Worm (Caenorhabditis elegans) whole organism, L4 larva: ENCODE data around the gene B0546.3.

Source experiments
- D1046.2 ChIP-seq: fragments of 200-800 bp; sonication (Bioruptor generic); IDR thresholded peaks from 2 replicates; pipeline ENCODE4 v1.3.6; 2022; ENCODE audit warnings: missing genetic modification characterization, missing compliant biosample characterization
- T20F7.1 ChIP-seq: fragments of 200-800 bp; sonication (Bioruptor generic); optimal IDR thresholded peaks from 2 replicates; lab custom pipeline; 2018; ENCODE audit warnings: mild to moderate bottlenecking, missing genetic modification characterization, missing compliant biosample characterization
- Y105C5A.15 ChIP-seq: fragments of 200-800 bp; sonication (Bioruptor generic); IDR thresholded peaks from 2 replicates; pipeline ENCODE4 v1.3.6; 2022; ENCODE audit warnings: missing genetic modification characterization, missing compliant biosample characterization
- Y75B8A.6 ChIP-seq: fragments of 200-800 bp; sonication (Bioruptor generic); IDR thresholded peaks from 2 replicates; pipeline ENCODE4 v1.3.6; 2022; ENCODE audit warnings: missing genetic modification reagents, missing genetic modification characterization, missing compliant biosample characterization
- ZK337.2 ChIP-seq: fragments of 200-800 bp; sonication (Bioruptor generic); IDR thresholded peaks from 2 replicates; pipeline ENCODE4 v1.3.6; 2022; ENCODE audit warnings: missing genetic modification reagents, missing genetic modification characterization, missing compliant biosample characterization
- arid-1 ChIP-seq: fragments of 200-800 bp; sonication (Bioruptor generic); conservative IDR thresholded peaks from 2 replicates; pipeline ENCODE4 v1.3.6; 2022; ENCODE audit warnings: missing genetic modification reagents, missing genetic modification characterization, missing compliant biosample characterization
- attf-4 ChIP-seq: sonication (generic microtip); optimal IDR thresholded peaks from 3 replicates; lab custom pipeline; 2017; ENCODE audit warnings: missing biosample characterization, missing genetic modification characterization
- ceh-32 ChIP-seq: sonication (generic microtip); optimal IDR thresholded peaks from 2 replicates; lab custom pipeline; 2016; ENCODE audit warnings: mild to moderate bottlenecking, missing genetic modification characterization, missing compliant biosample characterization; ENCODE audit not compliant: poor library complexity
- ceh-62 ChIP-seq: sonication (generic microtip); optimal IDR thresholded peaks from 2 replicates; lab custom pipeline; 2017; ENCODE audit warnings: missing biosample characterization, missing genetic modification characterization
- daf-12 ChIP-seq: fragments of 150-350 bp; optimal IDR thresholded peaks from 2 replicates; lab custom pipeline; 2014; ENCODE audit warnings: missing biosample characterization, missing genetic modification reagents, missing genetic modification characterization
- daf-19 ChIP-seq: fragments of 200-800 bp; sonication (Bioruptor generic); conservative IDR thresholded peaks from 2 replicates; pipeline ENCODE4 v1.3.6; 2022; ENCODE audit warnings: missing genetic modification characterization, missing compliant biosample characterization
- dmd-8 ChIP-seq: fragments of 200-800 bp; sonication (Bioruptor generic); IDR thresholded peaks from 2 replicates; pipeline ENCODE4 v1.3.6; 2022; ENCODE audit warnings: missing genetic modification characterization, missing compliant biosample characterization
- dmd-9 ChIP-seq: fragments of 200-800 bp; sonication (Bioruptor generic); IDR thresholded peaks from 2 replicates; pipeline ENCODE4 v1.3.6; 2022; ENCODE audit warnings: missing genetic modification reagents, missing genetic modification characterization, missing compliant biosample characterization
- dpl-1 ChIP-seq: fragments of 150-350 bp; optimal IDR thresholded peaks from 2 replicates; lab custom pipeline; 2014; ENCODE audit warnings: missing biosample characterization, missing genetic modification reagents, missing genetic modification characterization
- duxl-1 ChIP-seq: sonication (generic microtip); optimal IDR thresholded peaks from 2 replicates; lab custom pipeline; 2016; ENCODE audit warnings: mild to moderate bottlenecking, missing genetic modification characterization, moderate library complexity, missing compliant biosample characterization; ENCODE audit not compliant: poor library complexity
- egl-27 ChIP-seq: sonication (generic microtip); optimal IDR thresholded peaks from 3 replicates; lab custom pipeline; 2017; ENCODE audit warnings: missing biosample characterization, missing genetic modification reagents, missing genetic modification characterization
- fkh-10 ChIP-seq: fragments of 150-350 bp; optimal IDR thresholded peaks from 2 replicates; lab custom pipeline; 2014; ENCODE audit warnings: missing biosample characterization, missing genetic modification reagents, missing genetic modification characterization
- fos-1 ChIP-seq: fragments of 150-350 bp; optimal IDR thresholded peaks from 2 replicates; lab custom pipeline; 2014; ENCODE audit warnings: missing biosample characterization, missing genetic modification characterization
- hif-1 ChIP-seq, 2 experiments: sonication (generic microtip); optimal IDR thresholded peaks; 2 replicates each; lab custom pipeline; 2016 to 2017; ENCODE audit warnings: missing compliant biosample characterization in 2 of 2, missing genetic modification characterization in 2 of 2, missing genetic modification reagents in 2 of 2, missing genotype in 2 of 2, mild to moderate bottlenecking in 1 of 2
- hlh-11 ChIP-seq: fragments of 200-800 bp; sonication (Bioruptor generic); optimal IDR thresholded peaks from 2 replicates; lab custom pipeline; 2018; ENCODE audit warnings: mild to moderate bottlenecking, missing genetic modification characterization, missing compliant biosample characterization
- hlh-30 ChIP-seq: sonication (generic microtip); optimal IDR thresholded peaks from 2 replicates; lab custom pipeline; 2017; ENCODE audit warnings: antibody characterized with exemption, mild to moderate bottlenecking, missing genetic modification characterization, missing compliant biosample characterization; ENCODE audit not compliant: insufficient read depth
- hmg-1.1 ChIP-seq: fragments of 200-800 bp; sonication (Bioruptor generic); IDR thresholded peaks from 2 replicates; pipeline ENCODE4 v1.3.6; 2022; ENCODE audit warnings: missing genetic modification reagents, missing genetic modification characterization, missing compliant biosample characterization
- lin-13 ChIP-seq: fragments of 150-350 bp; optimal IDR thresholded peaks from 2 replicates; lab custom pipeline; 2014; ENCODE audit warnings: missing biosample characterization, missing genetic modification reagents, missing genetic modification characterization
- lin-15B ChIP-seq: fragments of 150-350 bp; sonication (generic microtip); optimal IDR thresholded peaks from 3 replicates; lab custom pipeline; 2014; ENCODE audit warnings: missing biosample characterization, missing genetic modification characterization
- lin-38 ChIP-seq: fragments of 200-800 bp; sonication (Bioruptor generic); IDR thresholded peaks from 2 replicates; pipeline ENCODE4 v1.3.6; 2022; ENCODE audit warnings: missing genetic modification reagents, missing genetic modification characterization, missing compliant biosample characterization
- lsy-2 ChIP-seq, 2 experiments: fragments of 150-350 bp in 1 of 2; sonication (generic microtip) in 1 of 2; optimal IDR thresholded peaks; 2 replicates each; lab custom pipeline; 2014 to 2017; ENCODE audit warnings: missing biosample characterization in 2 of 2, missing genetic modification characterization in 2 of 2
- mdl-1 ChIP-seq, 2 experiments: fragments of 150-350 bp in 1 of 2; sonication (generic microtip) in 1 of 2; optimal IDR thresholded peaks; 2 replicates each; lab custom pipeline; 2014 to 2017; ENCODE audit warnings: missing biosample characterization in 2 of 2, missing genetic modification characterization in 2 of 2
- mdt-29 ChIP-seq: fragments of 200-800 bp; sonication (Bioruptor generic); IDR thresholded peaks from 2 replicates; pipeline ENCODE4 v1.3.6; 2022; ENCODE audit warnings: missing genetic modification reagents, missing genetic modification characterization, missing compliant biosample characterization
- mxl-2 ChIP-seq: fragments of 200-800 bp; sonication (Bioruptor generic); conservative IDR thresholded peaks from 2 replicates; pipeline ENCODE4 v1.3.6; 2022; ENCODE audit warnings: missing genetic modification reagents, missing genetic modification characterization, missing compliant biosample characterization
- nhr-10 ChIP-seq: fragments of 150-350 bp; optimal IDR thresholded peaks from 2 replicates; lab custom pipeline; 2014; ENCODE audit warnings: missing biosample characterization, missing genetic modification characterization
- nhr-102 ChIP-seq: sonication (generic microtip); optimal IDR thresholded peaks from 2 replicates; lab custom pipeline; 2016; ENCODE audit warnings: mild to moderate bottlenecking, missing genetic modification characterization, moderate library complexity, missing compliant biosample characterization
- nhr-11 ChIP-seq: fragments of 150-350 bp; optimal IDR thresholded peaks from 2 replicates; lab custom pipeline; 2014; ENCODE audit warnings: missing biosample characterization, missing genetic modification characterization
- nhr-42 ChIP-seq: fragments of 200-800 bp; sonication (Bioruptor generic); IDR thresholded peaks from 2 replicates; pipeline ENCODE4 v1.3.6; 2022; ENCODE audit warnings: missing genetic modification characterization, missing compliant biosample characterization
- nhr-48 ChIP-seq: sonication (generic microtip); optimal IDR thresholded peaks from 2 replicates; lab custom pipeline; 2016; ENCODE audit warnings: mild to moderate bottlenecking, missing genetic modification characterization, missing compliant biosample characterization
- nhr-6 ChIP-seq: fragments of 150-350 bp; optimal IDR thresholded peaks from 2 replicates; lab custom pipeline; 2014; ENCODE audit warnings: missing biosample characterization, missing genetic modification characterization
- saeg-2 ChIP-seq: fragments of 200-800 bp; sonication (Bioruptor generic); IDR thresholded peaks from 2 replicates; pipeline ENCODE4 v1.3.6; 2022; ENCODE audit warnings: missing genetic modification reagents, missing genetic modification characterization, missing compliant biosample characterization
- snpc-1.2 ChIP-seq: fragments of 200-800 bp; sonication (Bioruptor generic); IDR thresholded peaks from 2 replicates; pipeline ENCODE4 v1.3.6; 2022; ENCODE audit warnings: missing genetic modification reagents, missing genetic modification characterization, missing compliant biosample characterization
- spr-3 ChIP-seq: fragments of 200-800 bp; sonication (Bioruptor generic); optimal IDR thresholded peaks from 2 replicates; lab custom pipeline; 2018; ENCODE audit warnings: mild to moderate bottlenecking, missing genetic modification characterization, missing compliant biosample characterization
- zip-11 ChIP-seq: fragments of 200-800 bp; sonication (Bioruptor generic); IDR thresholded peaks from 2 replicates; pipeline ENCODE4 v1.3.6; 2022; ENCODE audit warnings: missing genetic modification characterization, missing compliant biosample characterization
- ztf-11 ChIP-seq: fragments of 150-350 bp; optimal IDR thresholded peaks from 2 replicates; lab custom pipeline; 2014; ENCODE audit warnings: missing biosample characterization, missing genetic modification characterization

B0546.3 gene

ce11 chrIV:3384593-3384992 lies 2.0 kb upstream of the B0546.3 start (continued):
- TF ChIP-seq nhr-6 (tag; lab: Kevin White, UChicago): peak; percentile 73
- TF ChIP-seq mdl-1 (tag; optimal IDR thresholded peaks at IDR 0.05; lab: Kevin White, UChicago): peak; percentile 82 to 92
- TF ChIP-seq daf-12 (tag; lab: Kevin White, UChicago): no peak
- TF ChIP-seq Y75B8A.6: no peak
- TF ChIP-seq dmd-9 (GFP tag; lab: Robert Waterston, UW): 0 out of 2 replicates have a peak, but pooled peaks have one; percentile 50
- peak; percentile 54 to 86 for TF ChIP-seq hif-1 (tag; optimal IDR thresholded peaks at IDR 0.05; lab: Kevin White, UChicago)
- TF ChIP-seq lin-38 (GFP tag; lab: Robert Waterston, UW): peak; percentile 87
- peak; percentile 82 to 94 for TF ChIP-seq lsy-2 (tag; optimal IDR thresholded peaks at IDR 0.05; lab: Kevin White, UChicago)
- peak; percentile 54; the same call in 1 of the 2 replicates for TF ChIP-seq ZK337.2 (GFP tag; lab: Robert Waterston, UW)
- TF ChIP-seq spr-3 (GFP tag; lab: Kevin White, UChicago): peak; percentile 39
- TF ChIP-seq T20F7.1: peak; percentile 85
- TF ChIP-seq nhr-102 (tag; lab: Kevin White, UChicago): peak; percentile 87
- TF ChIP-seq duxl-1 (tag; lab: Kevin White, UChicago): peak; percentile 83
- TF ChIP-seq hlh-11 (tag; lab: Kevin White, UChicago): peak; percentile 99
- no peak for TF ChIP-seq lin-15B (tag; lab: Kevin White, UChicago)
- no peak for TF ChIP-seq D1046.2
- TF ChIP-seq dmd-8 (GFP tag; lab: Robert Waterston, UW): no peak
- peak; percentile 50; the same call in 1 of the 2 replicates for TF ChIP-seq mdt-29 (GFP tag; lab: Robert Waterston, UW)
- no peak for TF ChIP-seq nhr-10 (tag; lab: Kevin White, UChicago)
- TF ChIP-seq hmg-1.1 (GFP tag; lab: Robert Waterston, UW): peak; percentile 95
- TF ChIP-seq nhr-48 (tag; lab: Kevin White, UChicago): peak; percentile 63
- peak; percentile 91 for TF ChIP-seq nhr-11
- no peak for TF ChIP-seq ceh-62
- peak; percentile 44 for TF ChIP-seq fkh-10 (GFP tag; lab: Kevin White, UChicago)
- no peak for TF ChIP-seq ceh-32
- 0 out of 2 replicates have a peak, but pooled peaks have one; percentile 65 for TF ChIP-seq saeg-2
- no peak for TF ChIP-seq mxl-2 (GFP tag; lab: Robert Waterston, UW)
- TF ChIP-seq hlh-30 (tag; lab: Kevin White, UChicago): peak; percentile 100
- peak; percentile 46; the same call in 1 of the 2 replicates for TF ChIP-seq snpc-1.2
- TF ChIP-seq arid-1 (GFP tag; lab: Robert Waterston, UW): peak; percentile 68; the same call in 1 of the 2 replicates
- TF ChIP-seq egl-27 (tag; lab: Kevin White, UChicago): no peak
- TF ChIP-seq nhr-42 (GFP tag; lab: Robert Waterston, UW): peak; percentile 80; the same call in 1 of the 2 replicates
- TF ChIP-seq, all 104 proteins: peak for 56

- no peak for TF ChIP-seq lin-13
- no peak for TF ChIP-seq hmg-1.1 (GFP tag; lab: Robert Waterston, UW)
- TF ChIP-seq attf-4 (tag; lab: Kevin White, UChicago): no peak
- TF ChIP-seq fos-1: no peak
- no peak for TF ChIP-seq zip-11 (GFP tag; lab: Robert Waterston, UW)
- no peak for TF ChIP-seq daf-19 (GFP tag; lab: Robert Waterston, UW)
- no peak for TF ChIP-seq dpl-1 (GFP tag; lab: Kevin White, UChicago)
- TF ChIP-seq ztf-11: no peak
- no peak for TF ChIP-seq Y105C5A.15 (GFP tag; lab: Robert Waterston, UW)
These were observed 1.4 kb upstream of the B0546.3 start, which contains the start of gene B0546.4 for ce11 chrIV:3384047-3384446. B0546.4 (minus strand) TSS chrIV:3384147.
